Worm (Caenorhabditis elegans): ENCODE results near the gene scl-5.

scl-5 gene

DNA sequence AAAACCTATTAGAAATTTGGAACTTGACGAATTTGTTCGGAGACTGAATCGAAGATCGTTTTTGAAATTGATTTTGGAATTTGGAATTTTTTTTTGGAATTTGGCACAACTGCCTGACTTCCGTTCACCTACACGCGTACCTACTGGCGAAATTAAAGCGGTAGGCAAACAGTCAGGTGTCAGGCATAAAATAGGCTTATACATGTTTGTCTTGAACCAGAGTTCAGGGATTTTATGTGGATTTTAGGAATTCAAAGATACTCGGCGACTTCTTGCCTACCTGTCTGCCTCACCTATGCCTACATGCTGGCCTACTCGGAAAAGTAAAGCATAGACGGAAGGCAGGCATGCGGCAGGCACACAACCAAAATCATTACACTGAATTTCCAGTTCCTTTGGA, 14.5 kb downstream of the scl-5 start:
- TF ChIP-seq mec-3 (tag; optimal IDR thresholded peaks at IDR 0.05; ENCODE audit: borderline replicate concordance) (no peak), elt-2 (tag; optimal IDR thresholded peaks at IDR 0.05) (no peak)

DNA sequence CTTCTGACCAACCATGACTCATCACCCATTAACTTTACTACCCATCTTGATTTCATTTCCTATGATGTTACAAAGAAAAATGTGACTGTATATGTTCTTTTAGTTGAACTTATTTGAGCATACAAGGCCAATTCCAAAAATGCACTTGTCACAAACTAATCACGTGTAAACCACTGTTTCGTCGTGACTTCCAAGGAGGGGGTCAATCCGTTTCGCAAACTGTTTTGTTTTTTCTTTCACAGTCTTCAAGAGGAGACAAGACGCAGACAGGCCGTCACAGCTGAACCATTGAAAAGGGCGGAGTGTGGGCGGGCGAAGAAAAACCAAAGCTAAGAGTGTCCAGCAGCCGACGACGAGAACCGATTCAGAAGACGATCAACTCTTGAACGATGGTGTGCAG, 15.3 kb downstream of the scl-5 start, which contains the start of gene C39E9.8:
Gene C39E9.8 (plus strand): TSS at position 328 of the 400 bp plus-strand sequence.
- TF ChIP-seq ceh-18 (tag; optimal IDR thresholded peaks at IDR 0.05) (no peak), lim-6 (tag; optimal IDR thresholded peaks at IDR 0.05) (no peak), ceh-6 (GFP tag; optimal IDR thresholded peaks at IDR 0.05) (no peak), npax-4 (tag; optimal IDR thresholded peaks at IDR 0.05) (no peak), ceh-14 (tag; optimal IDR thresholded peaks at IDR 0.05) (no peak), ceh-45 (GFP tag; IDR thresholded peaks at IDR 0.05) (no peak), F13H6.1 (tag; optimal IDR thresholded peaks at IDR 0.05) (no peak), ceh-24 (tag; optimal IDR thresholded peaks at IDR 0.05) (no peak), elt-4 (tag; optimal IDR thresholded peaks at IDR 0.05) (no peak), ceh-19 (GFP tag; optimal IDR thresholded peaks at IDR 0.05) (no peak)

DNA sequence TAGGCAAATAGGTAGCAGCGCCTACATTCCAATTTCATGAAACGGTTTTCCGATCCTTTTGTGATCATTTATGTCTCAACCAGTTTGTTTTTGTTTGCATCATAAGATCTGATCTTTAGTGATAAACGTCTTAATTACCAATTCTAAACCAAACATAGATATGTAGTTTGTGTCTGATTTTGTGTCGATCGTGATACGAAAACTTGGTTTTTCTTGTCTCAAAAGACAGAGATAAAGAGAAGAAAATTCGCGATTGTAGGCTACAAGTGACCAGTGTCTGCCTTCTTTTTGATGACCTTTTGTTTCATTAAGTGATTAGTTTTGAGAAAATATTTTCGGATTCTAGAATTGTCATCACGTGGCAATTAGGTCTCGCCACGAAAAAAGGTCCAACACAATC, 16.4 kb downstream of the scl-5 start:
- no peak for TF ChIP-seq nhr-232 (tag; optimal IDR thresholded peaks at IDR 0.05)
- no peak for TF ChIP-seq ztf-16 (tag; optimal IDR thresholded peaks at IDR 0.05)
- TF ChIP-seq ttx-3 (tag; optimal IDR thresholded peaks at IDR 0.05) = no peak
- no peak for TF ChIP-seq ceh-34 (tag; optimal IDR thresholded peaks at IDR 0.05)
- TF ChIP-seq gmeb-2 (tag; optimal IDR thresholded peaks at IDR 0.05) = no peak
- TF ChIP-seq npax-4 (tag; optimal IDR thresholded peaks at IDR 0.05) = no peak
- no peak for TF ChIP-seq lim-6 (tag; optimal IDR thresholded peaks at IDR 0.05)
- no peak for TF ChIP-seq unc-42 (tag; optimal IDR thresholded peaks at IDR 0.05)
- no peak for TF ChIP-seq nhr-11 (tag; optimal IDR thresholded peaks at IDR 0.05)
- TF ChIP-seq ceh-2 (tag; optimal IDR thresholded peaks at IDR 0.05) = no peak
- no peak for TF ChIP-seq mec-3 (tag; optimal IDR thresholded peaks at IDR 0.05; ENCODE audit: borderline replicate concordance)
- no peak for TF ChIP-seq ceh-30 (tag; optimal IDR thresholded peaks at IDR 0.05)
- TF ChIP-seq elt-4 (tag; optimal IDR thresholded peaks at IDR 0.05) = no peak
- TF ChIP-seq unc-86 (tag; optimal IDR thresholded peaks at IDR 0.05) = no peak
- TF ChIP-seq tbx-2 (tag; optimal IDR thresholded peaks at IDR 0.05) = no peak
- TF ChIP-seq ceh-24 (tag; optimal IDR thresholded peaks at IDR 0.05) = no peak

DNA sequence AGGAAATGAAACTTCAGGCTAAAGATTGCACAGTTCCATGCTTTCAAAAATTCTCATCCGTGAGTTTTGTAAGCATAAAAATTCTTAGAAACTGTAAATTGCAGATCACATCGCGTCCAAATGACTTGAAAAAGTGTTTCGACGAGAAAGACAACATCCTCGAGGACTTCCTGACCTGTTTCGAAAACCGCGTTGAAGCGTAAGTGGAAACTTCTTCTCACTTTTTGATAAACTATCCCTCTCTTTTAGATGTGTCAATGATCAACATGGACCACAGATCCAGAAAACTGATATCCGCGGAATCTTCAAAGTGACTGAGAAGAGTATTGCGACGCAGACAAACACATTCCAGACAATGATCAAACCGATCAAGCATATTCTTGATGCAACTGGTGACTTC, 17.0 kb downstream of the scl-5 start:
- TF ChIP-seq nfya-1 (tag; optimal IDR thresholded peaks at IDR 0.05) = no peak
- TF ChIP-seq sox-4 (tag; optimal IDR thresholded peaks at IDR 0.05) = no peak
- no peak for TF ChIP-seq ceh-18 (tag; optimal IDR thresholded peaks at IDR 0.05)
- no peak for TF ChIP-seq ceh-9 (tag; optimal IDR thresholded peaks at IDR 0.05)
- no peak for TF ChIP-seq nhr-11 (tag; optimal IDR thresholded peaks at IDR 0.05)
- TF ChIP-seq madf-2 (tag; optimal IDR thresholded peaks at IDR 0.05) = no peak
- TF ChIP-seq ceh-45 (GFP tag; IDR thresholded peaks at IDR 0.05) = no peak
- no peak for TF ChIP-seq ceh-2 (tag; optimal IDR thresholded peaks at IDR 0.05)
- TF ChIP-seq ceh-14 (tag; optimal IDR thresholded peaks at IDR 0.05) = no peak
- no peak for TF ChIP-seq fkh-10 (GFP tag; optimal IDR thresholded peaks at IDR 0.05)
- no peak for TF ChIP-seq unc-86 (tag; optimal IDR thresholded peaks at IDR 0.05)

DNA sequence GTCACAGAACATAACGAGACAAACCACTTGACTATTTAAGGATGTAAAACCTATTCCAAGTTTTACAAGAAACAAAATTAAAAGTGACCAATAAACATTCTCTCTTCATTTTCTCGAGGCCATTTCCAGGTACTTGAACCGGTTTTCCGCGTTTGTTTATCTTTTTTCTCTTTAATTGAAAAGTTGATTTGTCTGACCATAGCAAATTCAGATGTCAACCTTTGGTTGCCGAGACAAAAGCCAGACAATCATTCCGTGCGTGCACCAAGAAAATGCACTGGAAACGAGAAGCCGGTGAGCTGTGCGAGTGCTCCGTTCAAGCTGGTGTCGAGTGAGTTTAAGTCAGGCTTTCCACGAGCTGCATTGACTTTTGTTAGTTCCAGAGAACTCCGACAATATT, 18.3 kb downstream of the scl-5 start:
- TF ChIP-seq ceh-34 (tag; optimal IDR thresholded peaks at IDR 0.05) (no peak), unc-42 (tag; optimal IDR thresholded peaks at IDR 0.05) (no peak), dmd-4 (tag; optimal IDR thresholded peaks at IDR 0.05; ENCODE audit: borderline replicate concordance) (no peak), fkh-6 (tag; optimal IDR thresholded peaks at IDR 0.05) (no peak), che-1 (tag; optimal IDR thresholded peaks at IDR 0.05) (no peak), C08G9.2 (tag; optimal IDR thresholded peaks at IDR 0.05) (no peak), hlh-8 (tag; optimal IDR thresholded peaks at IDR 0.05) (no peak)
